Fruit fly (Drosophila melanogaster) whole organism, wandering third instar larva: ENCODE data around the gene CG31926.

Experiments
- Abd-B ChIP-seq: fragments of >200 bp; optimal IDR thresholded peaks from 2 replicates; lab custom pipeline; 2017; ENCODE audit warnings: missing biosample characterization, missing genetic modification characterization
- CG32264 ChIP-seq: fragments of 200-800 bp; sonication (Bioruptor generic); optimal IDR thresholded peaks from 2 replicates; lab custom pipeline; 2016; ENCODE audit warnings: missing biosample characterization, missing genetic modification characterization
- CG9705 ChIP-seq: fragments of 200-800 bp; sonication (Bioruptor generic); optimal IDR thresholded peaks from 2 replicates; lab custom pipeline; 2018; ENCODE audit warnings: missing biosample characterization, mild to moderate bottlenecking, missing genetic modification characterization
- CrebA ChIP-seq: fragments of 200-800 bp; sonication (Bioruptor generic); optimal IDR thresholded peaks from 2 replicates; lab custom pipeline; 2016; ENCODE audit warnings: missing biosample characterization, mild to moderate bottlenecking, missing genetic modification characterization, borderline replicate concordance
- Dfd ChIP-seq: fragments of >200 bp; optimal IDR thresholded peaks from 2 replicates; lab custom pipeline; 2017; ENCODE audit warnings: missing biosample characterization, missing genetic modification characterization
- Dif ChIP-seq: fragments of 200-275, 200-300 bp; sonication (Bioruptor generic); optimal IDR thresholded peaks from 2 replicates; lab custom pipeline; 2018; ENCODE audit warnings: missing biosample characterization, missing genetic modification characterization; ENCODE audit not compliant: partially characterized antibody
- HLH106 ChIP-seq: fragments of 200-800 bp; optimal IDR thresholded peaks from 3 replicates; lab custom pipeline; 2019; ENCODE audit warnings: missing biosample characterization, mild to moderate bottlenecking, missing genetic modification characterization, moderate library complexity
- Hnf4 ChIP-seq: fragments of 200-800 bp; sonication (Bioruptor generic); optimal IDR thresholded peaks from 2 replicates; lab custom pipeline; 2016; ENCODE audit warnings: missing biosample characterization, mild to moderate bottlenecking, missing genetic modification characterization
- Hr78 ChIP-seq: fragments of >200 bp; optimal IDR thresholded peaks from 2 replicates; lab custom pipeline; 2017; ENCODE audit warnings: missing biosample characterization, missing genetic modification characterization
- Jra ChIP-seq: sonication (Bioruptor generic); optimal IDR thresholded peaks from 2 replicates; lab custom pipeline; 2016; ENCODE audit warnings: missing biosample characterization, missing genetic modification characterization
- Mio ChIP-seq: sonication (Bioruptor generic); optimal IDR thresholded peaks from 2 replicates; lab custom pipeline; 2016; ENCODE audit warnings: missing biosample characterization, missing genetic modification characterization
- Myc ChIP-seq: fragments of >200 bp; optimal IDR thresholded peaks from 2 replicates; lab custom pipeline; 2017
- N ChIP-seq: fragments of >200 bp; optimal IDR thresholded peaks from 2 replicates; lab custom pipeline; 2018; ENCODE audit warnings: missing biosample characterization, missing external identifiers, missing genetic modification characterization
- OdsH ChIP-seq: fragments of 200-800 bp; sonication (Bioruptor generic); optimal IDR thresholded peaks from 2 replicates; lab custom pipeline; 2016; ENCODE audit warnings: missing biosample characterization, mild to moderate bottlenecking, missing genetic modification characterization
- Rel ChIP-seq, 2 experiments: fragments of 200-800 bp; sonication (Bioruptor generic) in 1 of 2; optimal IDR thresholded peaks; 2 replicates in 1 of 2; 3 replicates in 1 of 2; lab custom pipeline; 2016 to 2019; ENCODE audit warnings: mild to moderate bottlenecking in 2 of 2, missing biosample characterization in 2 of 2, missing genetic modification characterization in 2 of 2, moderate library complexity in 1 of 2
- Vsx2 ChIP-seq: fragments of 200-300, 225-300 bp; sonication (Bioruptor generic); optimal IDR thresholded peaks from 2 replicates; lab custom pipeline; 2018; ENCODE audit warnings: missing biosample characterization, missing genetic modification characterization; ENCODE audit not compliant: partially characterized antibody
- br ChIP-seq: fragments of 200-800 bp; sonication (Bioruptor generic); optimal IDR thresholded peaks from 2 replicates; lab custom pipeline; 2016; ENCODE audit warnings: missing biosample characterization, missing genetic modification characterization
- brk ChIP-seq: fragments of 200-800 bp; sonication (Bioruptor generic); optimal IDR thresholded peaks from 2 replicates; lab custom pipeline; 2016; ENCODE audit warnings: missing biosample characterization, mild to moderate bottlenecking, missing genetic modification characterization
- dl ChIP-seq, 2 experiments: fragments of 175-275, 200-275 bp in 1 of 2; fragments of 200-275 bp in 1 of 2; sonication (Bioruptor generic); optimal IDR thresholded peaks; lab custom pipeline; 2018; ENCODE audit warnings: mild to moderate bottlenecking in 2 of 2, missing biosample characterization in 2 of 2, missing genetic modification characterization in 2 of 2, moderate library complexity in 2 of 2; ENCODE audit not compliant: partially characterized antibody in 2 of 2, insufficient read depth in 1 of 2
- dmrt93B ChIP-seq: fragments of 200-800 bp; sonication (Bioruptor generic); optimal IDR thresholded peaks from 2 replicates; lab custom pipeline; 2018; ENCODE audit warnings: missing biosample characterization, mild to moderate bottlenecking, missing genetic modification characterization
- dsf ChIP-seq: sonication (Bioruptor generic); optimal IDR thresholded peaks from 2 replicates; lab custom pipeline; 2016; ENCODE audit warnings: missing biosample characterization, missing genetic modification characterization, borderline replicate concordance
- ey ChIP-seq: fragments of 200-800 bp; sonication (Bioruptor generic); optimal IDR thresholded peaks from 2 replicates; lab custom pipeline; 2016; ENCODE audit warnings: missing biosample characterization, missing genetic modification characterization
- foxo ChIP-seq, 2 experiments: fragments of 200-800 bp; sonication (Bioruptor generic); optimal IDR thresholded peaks; 2 replicates in 1 of 2; 3 replicates in 1 of 2; lab custom pipeline; 2016 to 2017; ENCODE audit warnings: missing biosample characterization in 2 of 2, missing genetic modification characterization in 2 of 2
- jim ChIP-seq: fragments of 175-275, 200-325 bp; sonication (Bioruptor generic); optimal IDR thresholded peaks from 2 replicates; lab custom pipeline; 2016; ENCODE audit warnings: missing biosample characterization, mild to moderate bottlenecking, missing genetic modification characterization
- lola ChIP-seq: fragments of >200 bp; optimal IDR thresholded peaks from 2 replicates; lab custom pipeline; 2017; ENCODE audit warnings: missing biosample characterization, missing genetic modification characterization
- pan ChIP-seq: fragments of >200 bp; optimal IDR thresholded peaks from 2 replicates; lab custom pipeline; 2017
- psq ChIP-seq: fragments of 200-800 bp; sonication (Bioruptor generic); optimal IDR thresholded peaks from 3 replicates; lab custom pipeline; 2017; ENCODE audit warnings: missing biosample characterization, mild to moderate bottlenecking, missing genetic modification characterization, moderate library complexity
- rgr ChIP-seq: fragments of 200-800 bp; sonication (Bioruptor generic); optimal IDR thresholded peaks from 3 replicates; lab custom pipeline; 2016; ENCODE audit warnings: missing biosample characterization, mild to moderate bottlenecking, missing genetic modification characterization
- sage ChIP-seq: fragments of 200-800 bp; sonication (Bioruptor generic); optimal IDR thresholded peaks from 2 replicates; lab custom pipeline; 2016; ENCODE audit warnings: missing biosample characterization, mild to moderate bottlenecking, missing genetic modification characterization
- sv ChIP-seq: fragments of 200-800 bp; sonication (Bioruptor generic); optimal IDR thresholded peaks from 3 replicates; lab custom pipeline; 2016; ENCODE audit warnings: missing biosample characterization, missing genetic modification characterization
- tai ChIP-seq: sonication (Bioruptor generic); optimal IDR thresholded peaks from 2 replicates; lab custom pipeline; 2016; ENCODE audit warnings: missing biosample characterization, missing genetic modification characterization
- woc ChIP-seq: sonication (Bioruptor generic); optimal IDR thresholded peaks from 2 replicates; lab custom pipeline; 2016; ENCODE audit warnings: missing biosample characterization, mild to moderate bottlenecking, missing genetic modification characterization

Gene CG31926

dm6 chr2L:1517378-1517777, 22.1 kb downstream of the CG31926 start, which contains the start of gene CG18132:
Gene CG18132, minus strand, starts transcription at chr2L:1517478.
- no peak for TF ChIP-seq CrebA (GFP tag; lab: Kevin White, UChicago)
- TF ChIP-seq Abd-B: no peak
- TF ChIP-seq rgr: no peak
- no peak for TF ChIP-seq OdsH (GFP tag; lab: Kevin White, UChicago)
- no peak for TF ChIP-seq woc
- no peak for TF ChIP-seq Hnf4 (GFP tag; lab: Kevin White, UChicago)
- no peak for TF ChIP-seq foxo (GFP tag; optimal IDR thresholded peaks at IDR 0.05; lab: Kevin White, UChicago)

dm6 chr2L:1518022-1518421, 22.8 kb downstream of the CG31926 start, which contains the start of gene halo:
Gene halo, minus strand, starts transcription at chr2L:1518148.
- TF ChIP-seq CG32264 (GFP tag; lab: Kevin White, UChicago) (no peak), Abd-B (no peak), Myc (lab: Kevin White, UChicago) (no peak), HLH106 (tag; lab: Kevin White, UChicago) (no peak), lola (GFP tag; lab: Kevin White, UChicago) (no peak), dl (GFP tag; optimal IDR thresholded peaks at IDR 0.05; lab: Kevin White, UChicago; ENCODE audit: insufficient read depth in 1 of 2, partially characterized antibody in 2 of 2) (no peak)

dm6 chr2L:1520191-1520590, 24.9 kb downstream of the CG31926 start, which contains the start of gene Or22a:
Gene Or22a, plus strand, starts transcription at chr2L:1520491.
- TF ChIP-seq psq (GFP tag; lab: Kevin White, UChicago): no peak
- TF ChIP-seq CrebA (GFP tag; lab: Kevin White, UChicago): no peak
- TF ChIP-seq Abd-B: no peak
- no peak for TF ChIP-seq Dif (GFP tag; lab: Kevin White, UChicago)
- no peak for TF ChIP-seq sv (GFP tag; lab: Kevin White, UChicago)
- no peak for TF ChIP-seq pan
- no peak for TF ChIP-seq woc
- TF ChIP-seq dl (GFP tag; optimal IDR thresholded peaks at IDR 0.05; lab: Kevin White, UChicago; ENCODE audit: insufficient read depth in 1 of 2, partially characterized antibody in 2 of 2): no peak
- TF ChIP-seq br: no peak
- TF ChIP-seq Jra (GFP tag; lab: Kevin White, UChicago): no peak
- TF ChIP-seq CG9705 (GFP tag; lab: Kevin White, UChicago): no peak
- no peak for TF ChIP-seq rgr
- no peak for TF ChIP-seq N (GFP tag; lab: Kevin White, UChicago)
- TF ChIP-seq HLH106 (tag; lab: Kevin White, UChicago): no peak
- no peak for TF ChIP-seq dsf (GFP tag; lab: Kevin White, UChicago)
- TF ChIP-seq ey (GFP tag; lab: Kevin White, UChicago): no peak
- no peak for TF ChIP-seq brk (GFP tag; lab: Kevin White, UChicago)
- TF ChIP-seq, all 38 proteins: peak for 0

dm6 chr2L:1522397-1522796, 27.1 kb downstream of the CG31926 start, which contains the start of gene Or22b:
Gene Or22b, plus strand, starts transcription at chr2L:1522697.
- TF ChIP-seq Hnf4 (GFP tag; lab: Kevin White, UChicago): no peak
- no peak for TF ChIP-seq Rel (GFP tag; optimal IDR thresholded peaks at IDR 0.05; lab: Kevin White, UChicago)
- no peak for TF ChIP-seq Rel (tag; optimal IDR thresholded peaks at IDR 0.05; lab: Kevin White, UChicago)
- no peak for TF ChIP-seq Dif (GFP tag; lab: Kevin White, UChicago)
- TF ChIP-seq HLH106 (tag; lab: Kevin White, UChicago): no peak
- TF ChIP-seq jim (GFP tag; lab: Kevin White, UChicago): no peak
- TF ChIP-seq Myc (lab: Kevin White, UChicago): no peak

dm6 chr2L:1535231-1535630, 40.0 kb downstream of the CG31926 start:
- TF ChIP-seq Mio (GFP tag; lab: Kevin White, UChicago): no peak
- TF ChIP-seq Dfd: no peak
- no peak for TF ChIP-seq dl (GFP tag; optimal IDR thresholded peaks at IDR 0.05; lab: Kevin White, UChicago; ENCODE audit: insufficient read depth in 1 of 2, partially characterized antibody in 2 of 2)
- TF ChIP-seq Hnf4 (GFP tag; lab: Kevin White, UChicago): no peak
- TF ChIP-seq Dif (GFP tag; lab: Kevin White, UChicago): no peak
- no peak for TF ChIP-seq Jra (GFP tag; lab: Kevin White, UChicago)
- no peak for TF ChIP-seq dsf (GFP tag; lab: Kevin White, UChicago)
- no peak for TF ChIP-seq sv (GFP tag; lab: Kevin White, UChicago)
- no peak for TF ChIP-seq CG9705 (GFP tag; lab: Kevin White, UChicago)
- no peak for TF ChIP-seq ey (GFP tag; lab: Kevin White, UChicago)
- TF ChIP-seq psq (GFP tag; lab: Kevin White, UChicago): no peak
- TF ChIP-seq Hr78: no peak
- TF ChIP-seq jim (GFP tag; lab: Kevin White, UChicago): no peak
- TF ChIP-seq OdsH (GFP tag; lab: Kevin White, UChicago): no peak
- TF ChIP-seq Vsx2 (GFP tag; lab: Kevin White, UChicago): no peak
- TF ChIP-seq sage: no peak
- no peak for TF ChIP-seq lola (GFP tag; lab: Kevin White, UChicago)
- no peak for TF ChIP-seq tai
- no peak for TF ChIP-seq dmrt93B (GFP tag; lab: Kevin White, UChicago)
- TF ChIP-seq woc: no peak
